Worm (Caenorhabditis elegans): ENCODE data around the gene unc-26.

ce11 chrIV:13272494-13272893 is at the start of gene unc-26:
- TF ChIP-seq dox-1 (GFP tag; IDR thresholded peaks at IDR 0.05) = no peak
- no peak for TF ChIP-seq F33H1.4 (GFP tag; IDR thresholded peaks at IDR 0.05)
- TF ChIP-seq ama-1 (optimal IDR thresholded peaks at IDR 0.05) = no peak
- no peak for TF ChIP-seq ama-1 (GFP tag; optimal IDR thresholded peaks at IDR 0.05)
- TF ChIP-seq ceh-100 (GFP tag; IDR thresholded peaks at IDR 0.05) = no peak
- no peak for TF ChIP-seq unc-130 (GFP tag; optimal IDR thresholded peaks at IDR 0.05)
- no peak for TF ChIP-seq ceh-58 (GFP tag; IDR thresholded peaks at IDR 0.05)
- no peak for TF ChIP-seq fkh-3 (tag; optimal IDR thresholded peaks at IDR 0.05)
- TF ChIP-seq tlf-1 (GFP tag; optimal IDR thresholded peaks at IDR 0.05) = no peak
- TF ChIP-seq unc-62 (GFP tag; optimal IDR thresholded peaks at IDR 0.05) = no peak
- TF ChIP-seq tbx-9 (tag; optimal IDR thresholded peaks at IDR 0.05; ENCODE audit: borderline replicate concordance) = no peak
- no peak for TF ChIP-seq lsl-1 (GFP tag; optimal IDR thresholded peaks at IDR 0.05)
